Worm (Caenorhabditis elegans) whole organism, late embryonic: ENCODE data around the gene Y19D2B.1.
"Not testable (repeated sequence)": the region's sequence is repeated elsewhere in the genome, so short reads cannot be mapped to it uniquely, and the experiment has no call there.

Source experiments
- C08G9.2 ChIP-seq: sonication (generic microtip); optimal IDR thresholded peaks from 2 replicates; lab custom pipeline; 2016; ENCODE audit warnings: mild to moderate bottlenecking, missing genetic modification characterization, moderate library complexity, missing compliant biosample characterization
- F13H6.1 ChIP-seq: sonication (generic microtip); optimal IDR thresholded peaks from 2 replicates; lab custom pipeline; 2016; ENCODE audit warnings: missing genetic modification characterization, missing compliant biosample characterization
- K02D7.2 ChIP-seq: sonication (generic microtip); optimal IDR thresholded peaks from 2 replicates; lab custom pipeline; 2017; ENCODE audit warnings: mild to moderate bottlenecking, missing genetic modification characterization, missing compliant biosample characterization
- K09A11.1 ChIP-seq: sonication (generic microtip); optimal IDR thresholded peaks from 2 replicates; lab custom pipeline; 2017; ENCODE audit warnings: antibody characterized with exemption, mild to moderate bottlenecking, missing genetic modification characterization, missing compliant biosample characterization; ENCODE audit not compliant: insufficient read depth
- Y22D7AL.16 ChIP-seq: sonication (generic microtip); optimal IDR thresholded peaks from 2 replicates; lab custom pipeline; 2016; ENCODE audit warnings: missing genetic modification characterization, missing compliant biosample characterization
- ceh-2 ChIP-seq: sonication (generic microtip); optimal IDR thresholded peaks from 2 replicates; lab custom pipeline; 2016; ENCODE audit warnings: missing genotype, missing genetic modification characterization, missing compliant biosample characterization
- ceh-24 ChIP-seq: sonication (generic microtip); optimal IDR thresholded peaks from 2 replicates; lab custom pipeline; 2016; ENCODE audit warnings: mild to moderate bottlenecking, missing genetic modification characterization, missing compliant biosample characterization
- ceh-31 ChIP-seq: sonication (generic microtip); optimal IDR thresholded peaks from 2 replicates; lab custom pipeline; 2016; ENCODE audit warnings: missing genetic modification characterization, missing compliant biosample characterization
- ceh-34 ChIP-seq: sonication (generic microtip); optimal IDR thresholded peaks from 2 replicates; lab custom pipeline; 2016; ENCODE audit warnings: mild to moderate bottlenecking, missing genetic modification characterization, missing compliant biosample characterization
- ceh-48 ChIP-seq: sonication (generic microtip); optimal IDR thresholded peaks from 2 replicates; lab custom pipeline; 2016; ENCODE audit warnings: missing genetic modification characterization, inconsistent platforms, missing compliant biosample characterization
- ceh-6 ChIP-seq: fragments of 200-800 bp; sonication (Bioruptor generic); optimal IDR thresholded peaks from 2 replicates; lab custom pipeline; 2018; ENCODE audit warnings: mild to moderate bottlenecking, missing genetic modification characterization, missing compliant biosample characterization
- che-1 ChIP-seq: sonication (generic microtip); optimal IDR thresholded peaks from 2 replicates; lab custom pipeline; 2016; ENCODE audit warnings: mild to moderate bottlenecking, missing genetic modification characterization, missing compliant biosample characterization
- dmd-4 ChIP-seq: sonication (generic microtip); optimal IDR thresholded peaks from 2 replicates; lab custom pipeline; 2016; ENCODE audit warnings: borderline replicate concordance, missing genetic modification characterization, missing compliant biosample characterization
- ets-4 ChIP-seq: sonication (generic microtip); optimal IDR thresholded peaks from 2 replicates; lab custom pipeline; 2016; ENCODE audit warnings: missing genetic modification characterization, missing compliant biosample characterization
- fax-1 ChIP-seq: sonication (generic microtip); optimal IDR thresholded peaks from 2 replicates; lab custom pipeline; 2016; ENCODE audit warnings: missing genotype, missing genetic modification characterization, missing compliant biosample characterization
- fkh-10 ChIP-seq: fragments of 150-350 bp; optimal IDR thresholded peaks from 2 replicates; lab custom pipeline; 2014; ENCODE audit warnings: missing biosample characterization, missing genetic modification reagents, missing genetic modification characterization
- hlh-15 ChIP-seq: sonication (generic microtip); optimal IDR thresholded peaks from 2 replicates; lab custom pipeline; 2016; ENCODE audit warnings: missing genetic modification characterization, missing compliant biosample characterization
- lim-6 ChIP-seq: sonication (generic microtip); optimal IDR thresholded peaks from 2 replicates; lab custom pipeline; 2016; ENCODE audit warnings: missing genetic modification characterization, missing compliant biosample characterization
- nfya-1 ChIP-seq: sonication (generic microtip); optimal IDR thresholded peaks from 2 replicates; lab custom pipeline; 2017; ENCODE audit warnings: missing genetic modification characterization, mild to moderate bottlenecking, missing compliant biosample characterization, antibody characterized with exemption, moderate library complexity
- nhr-11 ChIP-seq: fragments of 150-350 bp; optimal IDR thresholded peaks from 2 replicates; lab custom pipeline; 2014; ENCODE audit warnings: missing biosample characterization, missing genetic modification characterization
- nhr-232 ChIP-seq: sonication (generic microtip); optimal IDR thresholded peaks from 2 replicates; lab custom pipeline; 2016; ENCODE audit warnings: missing genetic modification characterization, missing compliant biosample characterization
- npax-4 ChIP-seq: sonication (generic microtip); optimal IDR thresholded peaks from 2 replicates; lab custom pipeline; 2016; ENCODE audit warnings: missing genetic modification characterization, missing compliant biosample characterization
- odd-2 ChIP-seq: sonication (generic microtip); optimal IDR thresholded peaks from 2 replicates; lab custom pipeline; 2017; ENCODE audit warnings: antibody characterized with exemption, mild to moderate bottlenecking, missing genetic modification characterization, missing compliant biosample characterization
- pha-2 ChIP-seq: sonication (generic microtip); optimal IDR thresholded peaks from 2 replicates; lab custom pipeline; 2017; ENCODE audit warnings: mild to moderate bottlenecking, missing genetic modification characterization, missing compliant biosample characterization
- pha-4 ChIP-seq: fragments of 150-350 bp; optimal IDR thresholded peaks from 2 replicates; lab custom pipeline; 2018; ENCODE audit warnings: missing biosample characterization, missing genetic modification reagents, missing genetic modification characterization
- ref-2 ChIP-seq: sonication (generic microtip); optimal IDR thresholded peaks from 2 replicates; lab custom pipeline; 2016; ENCODE audit warnings: missing genetic modification characterization, missing compliant biosample characterization
- sdc-2 ChIP-seq: sonication (generic microtip); optimal IDR thresholded peaks from 2 replicates; lab custom pipeline; 2016; ENCODE audit warnings: missing genotype, missing genetic modification characterization, missing compliant biosample characterization
- sox-2 ChIP-seq: fragments of 200-800 bp; sonication (Bioruptor generic); IDR thresholded peaks from 2 replicates; pipeline ENCODE4 v1.3.6; 2022; ENCODE audit warnings: missing genetic modification reagents, missing genetic modification characterization, missing compliant biosample characterization
- tbx-2 ChIP-seq: sonication (generic microtip); optimal IDR thresholded peaks from 2 replicates; lab custom pipeline; 2016; ENCODE audit warnings: missing genetic modification characterization, missing compliant biosample characterization
- ttx-3 ChIP-seq: sonication (generic microtip); optimal IDR thresholded peaks from 2 replicates; lab custom pipeline; 2016; ENCODE audit warnings: missing genetic modification reagents, missing genetic modification characterization, missing compliant biosample characterization
- unc-42 ChIP-seq: sonication (generic microtip); optimal IDR thresholded peaks from 2 replicates; lab custom pipeline; 2016; ENCODE audit warnings: missing genotype, missing genetic modification characterization, missing compliant biosample characterization
- unc-86 ChIP-seq: sonication (generic microtip); optimal IDR thresholded peaks from 2 replicates; lab custom pipeline; 2016; ENCODE audit warnings: missing genetic modification characterization, missing compliant biosample characterization
- ztf-16 ChIP-seq: sonication (generic microtip); optimal IDR thresholded peaks from 2 replicates; lab custom pipeline; 2017; ENCODE audit warnings: missing genetic modification characterization, missing compliant biosample characterization

Y19D2B.1 gene

ce11 chrII:10915732-10916131 is 7.0 kb downstream of the Y19D2B.1 start, which contains the start of gene F44F4.9:
TSS of gene F44F4.9 (minus strand) at chrII:10915832.
- TF ChIP-seq fax-1 (no peak), Y22D7AL.16 (tag; lab: Kevin White, UChicago) (no peak), K09A11.1 (tag; lab: Kevin White, UChicago) (no peak), ref-2 (no peak), ceh-48 (tag; lab: Kevin White, UChicago) (no peak)

ce11 chrII:10914366-10914765 is 8.4 kb downstream of the Y19D2B.1 start, which contains the start of gene F44F4.15:
TSS of gene F44F4.15 (plus strand) at chrII:10914666.
- TF ChIP-seq lim-6 (no peak), che-1 (tag; lab: Kevin White, UChicago) (no peak), nhr-232 (tag; lab: Kevin White, UChicago) (no peak), sox-2 (GFP tag; lab: Robert Waterston, UW) (no peak), hlh-15 (tag; lab: Kevin White, UChicago) (no peak), nfya-1 (tag; lab: Kevin White, UChicago) (no peak), K02D7.2 (tag; lab: Kevin White, UChicago) (no peak), ets-4 (tag; lab: Kevin White, UChicago) (no peak), Y22D7AL.16 (tag; lab: Kevin White, UChicago) (no peak), ceh-6 (GFP tag; lab: Kevin White, UChicago) (no peak), unc-42 (tag; lab: Kevin White, UChicago) (no peak), ceh-34 (tag; lab: Kevin White, UChicago) (no peak), dmd-4 (no peak), unc-86 (no peak), ztf-16 (no peak), fkh-10 (GFP tag; lab: Kevin White, UChicago) (no peak), ceh-2 (tag; lab: Kevin White, UChicago) (no peak)

- no peak for TF ChIP-seq npax-4 (tag; lab: Kevin White, UChicago)
- no peak for TF ChIP-seq nhr-11 (tag; lab: Kevin White, UChicago)
- no peak for TF ChIP-seq F13H6.1
- no peak for TF ChIP-seq odd-2 (tag; lab: Kevin White, UChicago)
- TF ChIP-seq, all 69 proteins: peak for 0
Observed at ce11 chrII:10912995-10913394, 9.8 kb downstream of the Y19D2B.1 start.

- TF ChIP-seq pha-2 (tag; lab: Kevin White, UChicago): no peak
- TF ChIP-seq ceh-24 (tag; lab: Kevin White, UChicago): no peak
Observed at ce11 chrII:10910219-10910618, 12.6 kb downstream of the Y19D2B.1 start, which contains the start of gene sra-11. TSS of gene sra-11 (minus strand) at chrII:10910319.

- not testable (repeated sequence) for TF ChIP-seq ceh-2, tbx-2, sdc-2 (tag; lab: Kevin White, UChicago)
Observed at ce11 chrII:10904379-10904778, 18.4 kb downstream of the Y19D2B.1 start, which contains the start of gene sra-12. TSS of gene sra-12 (minus strand) at chrII:10904479.

ce11 chrII:10902104-10902503 is 20.7 kb downstream of the Y19D2B.1 start, which contains the start of gene gly-1:
TSS of gene gly-1 (minus strand) at chrII:10902204.
- no peak for TF ChIP-seq hlh-15 (tag; lab: Kevin White, UChicago)
- no peak for TF ChIP-seq ceh-48 (tag; lab: Kevin White, UChicago)
- no peak for TF ChIP-seq ttx-3 (tag; lab: Kevin White, UChicago)
- TF ChIP-seq fax-1: no peak
- TF ChIP-seq nfya-1 (tag; lab: Kevin White, UChicago): no peak
- TF ChIP-seq ceh-31 (tag; lab: Kevin White, UChicago): no peak
- TF ChIP-seq pha-4 (tag; lab: Kevin White, UChicago): no peak
- TF ChIP-seq C08G9.2 (tag; lab: Kevin White, UChicago): no peak
